Fruit fly (Drosophila melanogaster) whole organism, adult: Measurements from ENCODE around the gene gcm.

Experiments
- CG7101 ChIP-seq: fragments of 200-800 bp; sonication (Bioruptor generic); optimal IDR thresholded peaks from 2 replicates; lab custom pipeline; 2018; ENCODE audit warnings: missing biosample characterization, mild to moderate bottlenecking, missing genetic modification characterization, moderate library complexity
- Clk ChIP-seq: fragments of 200-800 bp; sonication (Bioruptor generic); optimal IDR thresholded peaks from 2 replicates; lab custom pipeline; 2017; ENCODE audit warnings: missing biosample characterization, missing genetic modification characterization
- Hr96 ChIP-seq: fragments of 200-800 bp; sonication (Bioruptor generic); optimal IDR thresholded peaks from 2 replicates; lab custom pipeline; 2016; ENCODE audit warnings: missing biosample characterization, missing genetic modification characterization
- bab1 ChIP-seq: fragments of 200-800 bp; sonication (Bioruptor generic); optimal IDR thresholded peaks from 3 replicates; lab custom pipeline; 2019; ENCODE audit warnings: missing biosample characterization, mild to moderate bottlenecking, missing genetic modification characterization, moderate library complexity
- cic ChIP-seq: fragments of 200-800 bp; sonication (Bioruptor generic); optimal IDR thresholded peaks from 2 replicates; lab custom pipeline; 2017; ENCODE audit warnings: missing biosample characterization, mild to moderate bottlenecking, missing genetic modification characterization, moderate library complexity
- cnc ChIP-seq, 2 experiments: fragments of >200 bp; optimal IDR thresholded peaks; 2 replicates each; lab custom pipeline; 2017
- kay ChIP-seq: fragments of 200-800 bp; sonication (Bioruptor generic); peaks from one replicate; lab custom pipeline; 2016; ENCODE audit warnings: missing biosample characterization, missing genetic modification characterization, borderline replicate concordance
- pad ChIP-seq: fragments of 200-800 bp; sonication (Bioruptor generic); optimal IDR thresholded peaks from 3 replicates; lab custom pipeline; 2017; ENCODE audit warnings: missing biosample characterization, missing genetic modification characterization, mild to moderate bottlenecking, moderate library complexity, missing genetic modification reagents
- toe ChIP-seq: fragments of 200-800 bp; sonication (Bioruptor generic); optimal IDR thresholded peaks from 2 replicates; lab custom pipeline; 2016; ENCODE audit warnings: missing biosample characterization, missing genetic modification characterization

DNA sequence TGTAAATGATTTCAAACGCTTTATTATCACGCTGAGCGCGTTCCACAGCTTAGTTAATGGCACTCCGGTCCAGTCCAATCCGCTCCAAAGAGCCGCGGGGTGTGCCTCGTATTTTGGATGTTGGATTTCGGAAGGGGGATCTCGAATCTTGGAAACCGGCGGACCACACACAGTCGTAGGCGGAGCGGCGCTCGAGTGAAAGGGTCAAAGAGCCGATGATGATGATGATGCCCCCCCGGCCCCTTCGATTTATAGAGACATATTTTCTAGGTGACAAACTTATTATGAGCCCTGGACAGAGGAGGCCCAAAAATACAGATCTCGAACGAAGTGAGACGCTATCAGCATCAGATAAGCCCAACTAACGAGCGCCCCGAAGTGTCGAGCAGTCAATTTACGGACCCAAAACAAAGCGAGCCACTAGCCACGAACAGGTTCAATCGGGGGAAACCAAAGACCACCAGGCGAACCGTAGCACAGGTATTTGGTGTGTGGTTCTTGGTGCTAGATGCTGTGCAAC lies 27.9 kb upstream of the gcm start:
- TF ChIP-seq Hr96 (GFP tag; lab: Kevin White, UChicago) (no peak), cnc (optimal IDR thresholded peaks at IDR 0.05; lab: Kevin White, UChicago) (no peak), cic (GFP tag; lab: Kevin White, UChicago) (no peak), toe (GFP tag; lab: Kevin White, UChicago) (no peak), bab1 (GFP tag; lab: Kevin White, UChicago) (no peak), kay (GFP tag; lab: Kevin White, UChicago) (no peak), Clk (GFP tag; lab: Kevin White, UChicago) (no peak), pad (GFP tag; lab: Kevin White, UChicago) (no peak), CG7101 (tag; lab: Kevin White, UChicago) (no peak)
